Fruit fly (Drosophila melanogaster) whole organism, prepupa: ENCODE measurements around the gene CG32486.

Source experiments
- Blimp-1 ChIP-seq: fragments of 200-800 bp; sonication (Bioruptor generic); optimal IDR thresholded peaks from 3 replicates; lab custom pipeline; 2017; ENCODE audit warnings: missing biosample characterization, missing genetic modification characterization, mild to moderate bottlenecking, moderate library complexity, missing genetic modification reagents
- CG10669 ChIP-seq: fragments of 200-800 bp; sonication (Bioruptor generic); optimal IDR thresholded peaks from 3 replicates; lab custom pipeline; 2018; ENCODE audit warnings: missing biosample characterization, mild to moderate bottlenecking, missing genetic modification characterization, moderate library complexity
- CG11294 ChIP-seq: fragments of 200-800 bp; sonication (Bioruptor generic); IDR thresholded peaks from 2 replicates; pipeline ENCODE4 v1.3.6; 2022; ENCODE audit warnings: missing biosample characterization, missing genetic modification characterization
- CG11762 ChIP-seq: fragments of 200-800 bp; sonication (Bioruptor generic); optimal IDR thresholded peaks from 3 replicates; lab custom pipeline; 2016; ENCODE audit warnings: missing biosample characterization, missing genetic modification characterization; ENCODE audit not compliant: insufficient read depth
- CG11902 ChIP-seq: fragments of 200-800 bp; sonication (Bioruptor generic); optimal IDR thresholded peaks from 3 replicates; lab custom pipeline; 2016; ENCODE audit warnings: missing biosample characterization, missing genetic modification characterization
- CG16779 ChIP-seq: fragments of 200-800 bp; sonication (Bioruptor generic); optimal IDR thresholded peaks from 3 replicates; lab custom pipeline; 2017; ENCODE audit warnings: missing biosample characterization, mild to moderate bottlenecking, missing genetic modification characterization
- CG31627 ChIP-seq: fragments of 200-800 bp; sonication (Bioruptor generic); optimal IDR thresholded peaks from 3 replicates; lab custom pipeline; 2016; ENCODE audit warnings: missing biosample characterization, missing genetic modification characterization
- CG32006 ChIP-seq: fragments of 200-800 bp; sonication (Bioruptor generic); optimal IDR thresholded peaks from 3 replicates; lab custom pipeline; 2017; ENCODE audit warnings: missing biosample characterization, mild to moderate bottlenecking, missing genetic modification characterization
- CG3919 ChIP-seq: fragments of 200-800 bp; sonication (Bioruptor generic); optimal IDR thresholded peaks from 3 replicates; lab custom pipeline; 2016; ENCODE audit warnings: missing biosample characterization, missing genetic modification characterization
- CG6163 ChIP-seq: fragments of 200-800 bp; sonication (Bioruptor generic); IDR thresholded peaks from 3 replicates; pipeline ENCODE4 v1.3.6; 2022; ENCODE audit warnings: missing biosample characterization, missing genetic modification characterization
- CG6792 ChIP-seq: fragments of 200-800 bp; sonication (Bioruptor generic); optimal IDR thresholded peaks from 3 replicates; lab custom pipeline; 2016; ENCODE audit warnings: missing biosample characterization, missing genetic modification characterization
- CG6808 ChIP-seq: fragments of 200-800 bp; sonication (Bioruptor generic); optimal IDR thresholded peaks from 3 replicates; lab custom pipeline; 2017; ENCODE audit warnings: missing biosample characterization, missing genetic modification characterization, mild to moderate bottlenecking, moderate library complexity, missing genetic modification reagents
- CG6854 ChIP-seq: fragments of 200-800 bp; sonication (Bioruptor generic); optimal IDR thresholded peaks from 2 replicates; lab custom pipeline; 2017; ENCODE audit warnings: missing biosample characterization, mild to moderate bottlenecking, missing genetic modification characterization
- CG8119 ChIP-seq: fragments of 200-800 bp; sonication (Bioruptor generic); IDR thresholded peaks from 3 replicates; pipeline ENCODE4 v1.3.6; 2022; ENCODE audit warnings: missing biosample characterization, missing genetic modification characterization
- CG8319 ChIP-seq: fragments of 200-800 bp; sonication (Bioruptor generic); optimal IDR thresholded peaks from 3 replicates; lab custom pipeline; 2016; ENCODE audit warnings: missing biosample characterization, missing genetic modification characterization
- CG9139 ChIP-seq: fragments of 200-800 bp; sonication (Bioruptor generic); optimal IDR thresholded peaks from 3 replicates; lab custom pipeline; 2017; ENCODE audit warnings: missing biosample characterization, mild to moderate bottlenecking, missing genetic modification characterization
- Eip78C ChIP-seq: fragments of 200-800 bp; sonication (Bioruptor generic); peaks from one replicate; lab custom pipeline; 2016; ENCODE audit warnings: missing biosample characterization, missing genetic modification characterization
- Eip93F ChIP-seq: fragments of 200-800 bp; sonication (Bioruptor generic); optimal IDR thresholded peaks from 2 replicates; lab custom pipeline; 2016; ENCODE audit warnings: missing biosample characterization, mild to moderate bottlenecking, missing genetic modification characterization
- Ets96B ChIP-seq: fragments of 200-800 bp; optimal IDR thresholded peaks from 2 replicates; lab custom pipeline; 2019; ENCODE audit warnings: missing biosample characterization, mild to moderate bottlenecking, missing genetic modification characterization, moderate library complexity
- Gug ChIP-seq: fragments of 200-800 bp; sonication (Bioruptor generic); IDR thresholded peaks from 2 replicates; pipeline ENCODE4 v1.3.6; 2022; ENCODE audit warnings: missing biosample characterization, missing genetic modification characterization
- Hr39 ChIP-seq: fragments of 200-800 bp; sonication (Bioruptor generic); optimal IDR thresholded peaks from 2 replicates; lab custom pipeline; 2016; ENCODE audit warnings: missing biosample characterization, missing genetic modification characterization
- OdsH ChIP-seq: fragments of 200-800 bp; sonication (Bioruptor generic); optimal IDR thresholded peaks from 3 replicates; lab custom pipeline; 2016; ENCODE audit warnings: missing biosample characterization, missing genetic modification characterization
- Smox ChIP-seq: fragments of 200-800 bp; sonication (Bioruptor generic); optimal IDR thresholded peaks from 3 replicates; lab custom pipeline; 2016; ENCODE audit warnings: missing biosample characterization, missing genetic modification characterization
- Sox14 ChIP-seq: fragments of 200-800 bp; sonication (Bioruptor generic); optimal IDR thresholded peaks from 3 replicates; lab custom pipeline; 2016; ENCODE audit warnings: missing biosample characterization, missing genetic modification characterization
- Sox15 ChIP-seq: fragments of 200-800 bp; sonication (Bioruptor generic); optimal IDR thresholded peaks from 3 replicates; lab custom pipeline; 2016; ENCODE audit warnings: missing biosample characterization, missing genetic modification characterization
- achi ChIP-seq: fragments of 200-800 bp; sonication (Bioruptor generic); optimal IDR thresholded peaks from 3 replicates; lab custom pipeline; 2016; ENCODE audit warnings: missing biosample characterization, missing genetic modification characterization
- acj6 ChIP-seq: fragments of 200-800 bp; sonication (Bioruptor generic); optimal IDR thresholded peaks from 3 replicates; lab custom pipeline; 2016; ENCODE audit warnings: missing biosample characterization, missing genetic modification characterization
- cyc ChIP-seq: fragments of 200-800 bp; sonication (Bioruptor generic); optimal IDR thresholded peaks from 3 replicates; lab custom pipeline; 2016; ENCODE audit warnings: missing biosample characterization, missing genetic modification characterization
- dac ChIP-seq: fragments of 200-800 bp; sonication (Bioruptor generic); optimal IDR thresholded peaks from 2 replicates; lab custom pipeline; 2017; ENCODE audit warnings: missing biosample characterization, mild to moderate bottlenecking, missing genetic modification characterization
- dsx ChIP-seq: fragments of 200-800 bp; optimal IDR thresholded peaks from 3 replicates; lab custom pipeline; 2019; ENCODE audit warnings: missing biosample characterization, mild to moderate bottlenecking, missing genetic modification characterization, moderate library complexity; ENCODE audit not compliant: poor library complexity, severe bottlenecking
- eg ChIP-seq: fragments of 200-800 bp; sonication (Bioruptor generic); IDR thresholded peaks from 3 replicates; pipeline ENCODE4 v1.3.6; 2022; ENCODE audit warnings: missing biosample characterization, missing genetic modification characterization
- esn ChIP-seq: fragments of 200-800 bp; sonication (Bioruptor generic); optimal IDR thresholded peaks from 2 replicates; lab custom pipeline; 2016; ENCODE audit warnings: missing biosample characterization, mild to moderate bottlenecking, missing genetic modification characterization, moderate library complexity
- fd59A ChIP-seq: fragments of 200-800 bp; sonication (Bioruptor generic); optimal IDR thresholded peaks from 2 replicates; lab custom pipeline; 2017; ENCODE audit warnings: missing biosample characterization, mild to moderate bottlenecking, missing genetic modification characterization, missing genetic modification reagents
- fd85E ChIP-seq: fragments of 200-800 bp; sonication (Bioruptor generic); optimal IDR thresholded peaks from 3 replicates; lab custom pipeline; 2016; ENCODE audit warnings: missing biosample characterization, missing genetic modification characterization
- lz ChIP-seq: fragments of 200-800 bp; sonication (Bioruptor generic); optimal IDR thresholded peaks from 3 replicates; lab custom pipeline; 2016; ENCODE audit warnings: missing biosample characterization, missing genetic modification characterization
- pdm3 ChIP-seq: fragments of 200-800 bp; sonication (Bioruptor generic); optimal IDR thresholded peaks from 3 replicates; lab custom pipeline; 2016; ENCODE audit warnings: missing biosample characterization, missing genetic modification characterization
- svp ChIP-seq: fragments of 200-800 bp; sonication (Bioruptor generic); peaks from one replicate; lab custom pipeline; 2016; ENCODE audit warnings: missing biosample characterization, missing genetic modification characterization
- topi ChIP-seq: fragments of 200-800 bp; sonication (Bioruptor generic); optimal IDR thresholded peaks from 3 replicates; lab custom pipeline; 2016; ENCODE audit warnings: missing biosample characterization, missing genetic modification characterization

The CG32486 gene

dm6 chr3L:3101157-3101556 lies 30.5 kb upstream of the CG32486 start:
- TF ChIP-seq CG6808 (GFP tag; lab: Kevin White, UChicago) = peak; percentile 35
- TF ChIP-seq CG10669 (GFP tag; lab: Kevin White, UChicago) = peak; percentile 31
- TF ChIP-seq CG32006 (GFP tag; lab: Kevin White, UChicago) = no peak
- no peak for TF ChIP-seq acj6 (GFP tag; lab: Kevin White, UChicago)
- TF ChIP-seq dac = no peak
- no peak for TF ChIP-seq Eip93F (GFP tag; lab: Kevin White, UChicago)
- TF ChIP-seq topi (GFP tag; lab: Kevin White, UChicago) = no peak
- no peak for TF ChIP-seq Blimp-1 (GFP tag; lab: Kevin White, UChicago)
- no peak for TF ChIP-seq CG3919 (GFP tag; lab: Kevin White, UChicago)
- no peak for TF ChIP-seq Smox (GFP tag; lab: Kevin White, UChicago)

dm6 chr3L:3098778-3099429 lies 28.3 kb upstream of the CG32486 start:
- 0 out of 3 replicates have a peak, but pooled peaks have one; percentile 21 for TF ChIP-seq eg (GFP tag; lab: Robert Waterston, UW)
- no peak for TF ChIP-seq acj6 (GFP tag; lab: Kevin White, UChicago)
- no peak for TF ChIP-seq CG8319 (GFP tag; lab: Kevin White, UChicago)
- TF ChIP-seq topi (GFP tag; lab: Kevin White, UChicago) = peak; percentile 6
- TF ChIP-seq CG6854 (GFP tag; lab: Kevin White, UChicago) = peak; percentile 73
- TF ChIP-seq Blimp-1 (GFP tag; lab: Kevin White, UChicago) = peak; percentile 99

dm6 chr3L:3097598-3097880 lies 26.9 kb upstream of the CG32486 start:
- TF ChIP-seq Hr39 (GFP tag; lab: Kevin White, UChicago) (no peak), fd59A (no peak), CG8119 (GFP tag; lab: Robert Waterston, UW) (no peak), Sox14 (GFP tag; lab: Kevin White, UChicago) (no peak), Gug (GFP tag; lab: Robert Waterston, UW) (no peak), CG16779 (no peak), OdsH (GFP tag; lab: Kevin White, UChicago) (no peak)

dm6 chr3L:3096726-3097597 lies 26.3 kb upstream of the CG32486 start:
- TF ChIP-seq Eip78C (GFP tag; lab: Kevin White, UChicago) (peak; percentile 49), svp (GFP tag; lab: Kevin White, UChicago) (peak; percentile 65), CG6163 (GFP tag; lab: Robert Waterston, UW) (no peak), fd85E (GFP tag; lab: Kevin White, UChicago) (no peak)

- TF ChIP-seq lz (GFP tag; lab: Kevin White, UChicago) (peak; percentile 39), CG10669 (GFP tag; lab: Kevin White, UChicago) (peak; percentile 24), pdm3 (GFP tag; lab: Kevin White, UChicago) (no peak), Eip78C (GFP tag; lab: Kevin White, UChicago) (peak; percentile 86), fd59A (no peak), CG31627 (GFP tag; lab: Kevin White, UChicago) (no peak), CG11902 (no peak), CG11762 (GFP tag; lab: Kevin White, UChicago) (no peak), CG8319 (GFP tag; lab: Kevin White, UChicago) (no peak), OdsH (GFP tag; lab: Kevin White, UChicago) (peak; percentile 31), CG6792 (no peak), CG11294 (GFP tag; lab: Robert Waterston, UW) (no peak), CG6854 (GFP tag; lab: Kevin White, UChicago) (no peak), CG8119 (GFP tag; lab: Robert Waterston, UW) (peak; percentile 62; the same call in 2 of the 3 replicates), esn (GFP tag; lab: Kevin White, UChicago) (peak; percentile 40), svp (GFP tag; lab: Kevin White, UChicago) (peak; percentile 82), Ets96B (peak; percentile 33), Smox (GFP tag; lab: Kevin White, UChicago) (no peak), cyc (GFP tag; lab: Kevin White, UChicago) (peak; percentile 15), eg (GFP tag; lab: Robert Waterston, UW) (peak; percentile 45; the same call in 1 of the 3 replicates), CG9139 (no peak), dsx (peak; percentile 32), achi (peak; percentile 51), Gug (GFP tag; lab: Robert Waterston, UW) (no peak), acj6 (GFP tag; lab: Kevin White, UChicago) (peak; percentile 10), dac (no peak), Sox15 (GFP tag; lab: Kevin White, UChicago) (no peak)
These were observed 25.6 kb upstream of the CG32486 start for dm6 chr3L:3096073-3096725.
